Worm (Caenorhabditis elegans) whole organism, midembryonic: ENCODE results near the gene daf-4.
A peak's percentile ranks its signal among the peaks of the same experiment; 100 is the strongest.

Experiments used
- T22C8.4 ChIP-seq: fragments of 200-800 bp; sonication (Bioruptor generic); IDR thresholded peaks from 2 replicates; pipeline ENCODE4 v1.3.6; 2022; ENCODE audit warnings: missing genetic modification characterization, missing compliant biosample characterization
- cog-1 ChIP-seq: sonication (generic microtip); optimal IDR thresholded peaks from 2 replicates; lab custom pipeline; 2016; ENCODE audit warnings: missing genetic modification characterization, missing compliant biosample characterization
- flt-1 ChIP-seq: fragments of 200-800 bp; sonication (Bioruptor generic); IDR thresholded peaks from 2 replicates; pipeline ENCODE4 v1.3.6; 2022; ENCODE audit warnings: missing genetic modification characterization, missing compliant biosample characterization
- klf-2 ChIP-seq: fragments of 200-800 bp; sonication (Bioruptor generic); conservative IDR thresholded peaks from 2 replicates; pipeline ENCODE4 v1.3.6; 2022; ENCODE audit warnings: missing genetic modification reagents, missing genetic modification characterization, missing compliant biosample characterization
- med-1 ChIP-seq: sonication (generic microtip); optimal IDR thresholded peaks from 2 replicates; lab custom pipeline; 2017; ENCODE audit warnings: missing genetic modification characterization, mild to moderate bottlenecking, missing compliant biosample characterization, antibody characterized with exemption, missing genetic modification reagents; ENCODE audit not compliant: insufficient read depth
- ref-1 ChIP-seq: fragments of 200-800 bp; sonication (Bioruptor generic); conservative IDR thresholded peaks from 2 replicates; pipeline ENCODE4 v1.3.6; 2022; ENCODE audit warnings: missing genetic modification reagents, missing genetic modification characterization, missing compliant biosample characterization
- tab-1 ChIP-seq: fragments of 200-800 bp; sonication (Bioruptor generic); IDR thresholded peaks from 2 replicates; pipeline ENCODE4 v1.3.6; 2022; ENCODE audit warnings: missing genetic modification characterization, missing compliant biosample characterization
- ztf-23 ChIP-seq: fragments of 200-800 bp; sonication (Bioruptor generic); IDR thresholded peaks from 2 replicates; pipeline ENCODE4 v1.3.6; 2022; ENCODE audit warnings: missing genetic modification reagents, missing genetic modification characterization, missing compliant biosample characterization
- ztf-29 ChIP-seq: fragments of 200-800 bp; sonication (Bioruptor generic); IDR thresholded peaks from 2 replicates; pipeline ENCODE4 v1.3.6; 2022; ENCODE audit warnings: missing genetic modification reagents, missing genetic modification characterization, missing compliant biosample characterization

daf-4 gene

DNA sequence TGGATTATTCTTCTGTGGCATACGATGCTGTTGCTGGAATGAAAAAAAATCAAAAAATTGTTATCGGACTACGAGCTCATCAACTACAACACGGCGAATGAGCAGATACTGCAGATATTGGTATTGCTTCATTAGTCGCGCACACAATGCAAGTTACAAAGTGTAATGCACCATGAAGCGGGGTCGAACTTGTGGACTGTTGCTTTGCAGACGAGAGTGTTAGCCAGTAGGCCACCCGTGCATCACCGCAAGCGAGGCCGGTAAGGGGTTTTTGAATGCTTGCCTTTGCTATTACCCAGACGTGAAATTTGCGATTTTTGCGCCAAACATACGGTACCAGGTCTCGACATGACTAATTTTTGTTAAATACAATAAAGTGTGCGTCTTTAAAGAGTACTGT, 22.9 kb upstream of the daf-4 start:
- peak; percentile 85 for TF ChIP-seq klf-2 (GFP tag; lab: Robert Waterston, UW)
- TF ChIP-seq ztf-23 (GFP tag; lab: Robert Waterston, UW): peak; percentile 95
- TF ChIP-seq tab-1 (GFP tag; lab: Robert Waterston, UW): peak; percentile 97
- TF ChIP-seq ref-1 (GFP tag; lab: Robert Waterston, UW): peak; percentile 94
- TF ChIP-seq cog-1 (tag; lab: Kevin White, UChicago): peak; percentile 89
- peak; percentile 98 for TF ChIP-seq flt-1
- TF ChIP-seq T22C8.4 (GFP tag; lab: Robert Waterston, UW): peak; percentile 89
- TF ChIP-seq med-1 (GFP tag; lab: Kevin White, UChicago): peak; percentile 87
- TF ChIP-seq ztf-29 (GFP tag; lab: Robert Waterston, UW): peak; percentile 97

- 0 out of 2 replicates have a peak, but pooled peaks have one; percentile 10 for TF ChIP-seq ztf-29 (GFP tag; lab: Robert Waterston, UW)
- no peak for TF ChIP-seq med-1 (GFP tag; lab: Kevin White, UChicago)
- TF ChIP-seq tab-1 (GFP tag; lab: Robert Waterston, UW): no peak
- TF ChIP-seq T22C8.4 (GFP tag; lab: Robert Waterston, UW): no peak
- peak; percentile 35 for TF ChIP-seq cog-1 (tag; lab: Kevin White, UChicago)
- peak; percentile 45; the same call in 1 of the 2 replicates for TF ChIP-seq ztf-23 (GFP tag; lab: Robert Waterston, UW)
- TF ChIP-seq flt-1: peak; percentile 56
- TF ChIP-seq klf-2 (GFP tag; lab: Robert Waterston, UW): no peak
- TF ChIP-seq ref-1 (GFP tag; lab: Robert Waterston, UW): no peak
Observed at ce11 chrIII:5603439-5603986, 21.4 kb upstream of the daf-4 start, which contains the start of gene madf-11. TSS of gene madf-11 (minus strand) at chrIII:5603489.

ce11 chrIII:5604080-5604479, 20.9 kb upstream of the daf-4 start, which contains the start of gene xnd-1:
TSS of gene xnd-1 (plus strand) at chrIII:5604460.
- TF ChIP-seq ref-1 (GFP tag; lab: Robert Waterston, UW): no peak
- TF ChIP-seq klf-2 (GFP tag; lab: Robert Waterston, UW): no peak
- TF ChIP-seq med-1 (GFP tag; lab: Kevin White, UChicago): no peak
- no peak for TF ChIP-seq ztf-29 (GFP tag; lab: Robert Waterston, UW)
- TF ChIP-seq ztf-23 (GFP tag; lab: Robert Waterston, UW): no peak
- no peak for TF ChIP-seq cog-1 (tag; lab: Kevin White, UChicago)
- no peak for TF ChIP-seq flt-1
- no peak for TF ChIP-seq tab-1 (GFP tag; lab: Robert Waterston, UW)
- no peak for TF ChIP-seq T22C8.4 (GFP tag; lab: Robert Waterston, UW)

DNA sequence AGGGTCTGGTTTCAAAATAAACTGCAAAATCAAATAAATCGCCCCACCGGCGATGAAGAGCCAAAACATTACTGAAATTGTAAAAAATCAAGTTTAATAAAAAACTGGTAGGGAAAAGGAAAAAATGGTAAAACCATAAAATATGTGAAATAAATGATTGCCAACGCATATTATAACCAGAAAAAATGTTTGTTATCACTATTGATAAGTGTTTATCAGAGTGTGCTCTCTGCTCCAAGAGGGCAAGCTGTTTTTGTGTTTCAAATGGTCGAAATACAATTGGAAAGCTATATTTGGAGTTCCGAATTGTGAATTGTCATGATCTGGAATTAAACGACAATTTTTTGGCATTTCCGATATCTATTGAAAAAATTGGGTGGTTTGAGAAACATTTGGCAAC, 14.7 kb upstream of the daf-4 start, which contains the start of gene C05D2.8:
TSS of gene C05D2.8 (minus strand) at position 71 of the 400 bp plus-strand sequence.
- TF ChIP-seq ref-1 (GFP tag; lab: Robert Waterston, UW): no peak

DNA sequence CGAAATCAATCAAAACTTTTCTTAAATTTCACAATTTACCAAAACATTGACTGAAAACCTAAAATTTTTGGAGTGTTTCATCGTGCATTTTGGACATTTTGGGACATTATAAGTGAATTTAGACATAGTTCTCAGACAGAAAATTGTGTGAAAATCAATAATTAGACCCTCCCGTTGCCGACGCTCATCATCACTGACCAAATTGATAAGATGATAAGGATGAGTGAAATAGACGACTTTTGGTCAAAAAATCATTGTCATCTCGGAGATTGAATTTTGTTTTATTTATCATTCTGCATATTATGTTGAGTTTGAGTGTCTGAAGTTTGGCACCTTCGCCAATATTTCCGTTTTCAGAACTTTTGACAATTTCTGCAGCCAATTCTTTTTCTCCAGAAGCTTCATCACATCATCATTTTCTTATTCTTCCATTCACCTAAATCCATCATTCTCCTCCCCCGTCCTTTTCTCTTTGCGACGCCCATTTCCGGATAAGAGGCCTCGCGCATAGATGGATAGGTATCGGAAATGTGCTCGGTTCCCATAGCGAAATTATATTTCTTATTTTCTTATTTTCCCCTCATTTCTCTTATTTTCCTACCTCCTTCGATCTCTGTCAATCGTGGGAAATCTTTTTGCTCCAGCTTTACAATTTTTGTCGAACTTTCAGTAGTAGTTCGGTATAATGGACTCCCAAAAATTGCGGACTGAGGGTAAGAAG, 13.2 kb upstream of the daf-4 start, which contains the start of gene bas-1:
TSS of gene bas-1 (plus strand) at position 671 of the 721 bp plus-strand sequence.
- no peak for TF ChIP-seq klf-2 (GFP tag; lab: Robert Waterston, UW)
- TF ChIP-seq T22C8.4 (GFP tag; lab: Robert Waterston, UW): no peak
- TF ChIP-seq cog-1 (tag; lab: Kevin White, UChicago): no peak
- TF ChIP-seq ztf-29 (GFP tag; lab: Robert Waterston, UW): no peak
- no peak for TF ChIP-seq tab-1 (GFP tag; lab: Robert Waterston, UW)
- TF ChIP-seq ref-1 (GFP tag; lab: Robert Waterston, UW): no peak
- no peak for TF ChIP-seq ztf-23 (GFP tag; lab: Robert Waterston, UW)
- TF ChIP-seq med-1 (GFP tag; lab: Kevin White, UChicago): no peak
- no peak for TF ChIP-seq flt-1

DNA sequence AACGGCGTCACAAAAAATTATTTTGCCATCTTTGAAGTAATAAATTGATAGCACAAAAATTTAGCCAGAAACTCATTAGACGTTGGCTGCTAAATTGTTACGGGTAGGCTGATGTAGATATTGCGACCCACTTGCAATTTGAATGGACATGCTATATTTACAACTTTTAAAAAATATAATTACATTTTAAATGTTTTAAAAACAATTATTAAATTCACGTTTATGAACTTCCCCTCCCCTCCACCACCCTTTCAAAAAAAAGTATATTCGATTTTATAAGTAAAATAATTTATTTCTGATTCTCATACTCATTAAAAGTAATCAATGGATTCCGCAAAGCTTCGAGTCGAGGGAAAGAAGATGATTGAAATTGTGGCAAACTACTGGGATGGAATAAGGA, 10.3 kb upstream of the daf-4 start, which contains the start of gene basl-1:
TSS of gene basl-1 (plus strand) at position 301 of the 400 bp plus-strand sequence.
- TF ChIP-seq flt-1 (no peak), tab-1 (GFP tag; lab: Robert Waterston, UW) (no peak), ztf-23 (GFP tag; lab: Robert Waterston, UW) (no peak), klf-2 (GFP tag; lab: Robert Waterston, UW) (no peak), cog-1 (tag; lab: Kevin White, UChicago) (no peak), T22C8.4 (GFP tag; lab: Robert Waterston, UW) (no peak), ref-1 (GFP tag; lab: Robert Waterston, UW) (no peak), med-1 (GFP tag; lab: Kevin White, UChicago) (no peak), ztf-29 (GFP tag; lab: Robert Waterston, UW) (no peak)

DNA sequence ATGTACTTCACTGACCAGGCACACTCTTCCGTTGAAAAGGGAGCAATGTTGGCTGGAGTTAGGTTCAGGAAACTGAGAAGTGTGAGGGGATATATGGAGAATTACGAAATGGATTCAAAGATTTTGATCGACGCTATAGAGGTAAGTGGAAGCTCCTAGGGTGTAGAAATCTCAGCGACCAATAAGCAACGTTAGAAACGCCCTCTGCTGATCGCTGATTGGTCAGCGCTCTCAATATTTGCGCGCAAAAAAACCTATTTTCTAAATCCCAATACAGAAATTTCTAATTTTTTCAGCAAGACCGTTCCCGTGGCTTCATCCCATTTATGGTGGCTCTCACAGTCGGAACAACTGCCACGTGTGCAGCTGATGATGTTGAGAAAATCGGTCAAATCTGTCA, 9.3 kb upstream of the daf-4 start:
- TF ChIP-seq med-1 (GFP tag; lab: Kevin White, UChicago) (no peak), ztf-23 (GFP tag; lab: Robert Waterston, UW) (no peak), ref-1 (GFP tag; lab: Robert Waterston, UW) (no peak), T22C8.4 (GFP tag; lab: Robert Waterston, UW) (no peak), tab-1 (GFP tag; lab: Robert Waterston, UW) (no peak), ztf-29 (GFP tag; lab: Robert Waterston, UW) (no peak), cog-1 (tag; lab: Kevin White, UChicago) (no peak), klf-2 (GFP tag; lab: Robert Waterston, UW) (no peak), flt-1 (no peak)

DNA sequence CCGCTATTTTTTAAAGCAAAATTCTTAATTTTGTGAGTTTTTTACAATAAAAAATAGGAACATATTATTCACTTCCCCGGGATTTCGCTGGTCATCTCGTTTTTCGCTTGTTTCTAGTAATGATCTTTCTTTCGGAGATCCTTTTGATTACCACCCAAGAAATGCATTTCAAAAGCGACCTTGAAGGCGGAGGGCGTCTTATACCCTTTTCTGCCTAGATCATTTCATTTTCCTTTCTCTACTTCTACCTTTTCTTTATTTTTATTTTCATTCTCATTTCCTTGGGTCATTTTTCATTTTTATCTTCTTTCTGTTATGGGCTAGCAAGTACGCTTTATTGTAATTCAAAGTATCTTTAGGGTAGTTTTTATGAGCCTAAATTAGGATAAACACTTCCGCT, 4.7 kb upstream of the daf-4 start:
- no peak for TF ChIP-seq ztf-23 (GFP tag; lab: Robert Waterston, UW)

DNA sequence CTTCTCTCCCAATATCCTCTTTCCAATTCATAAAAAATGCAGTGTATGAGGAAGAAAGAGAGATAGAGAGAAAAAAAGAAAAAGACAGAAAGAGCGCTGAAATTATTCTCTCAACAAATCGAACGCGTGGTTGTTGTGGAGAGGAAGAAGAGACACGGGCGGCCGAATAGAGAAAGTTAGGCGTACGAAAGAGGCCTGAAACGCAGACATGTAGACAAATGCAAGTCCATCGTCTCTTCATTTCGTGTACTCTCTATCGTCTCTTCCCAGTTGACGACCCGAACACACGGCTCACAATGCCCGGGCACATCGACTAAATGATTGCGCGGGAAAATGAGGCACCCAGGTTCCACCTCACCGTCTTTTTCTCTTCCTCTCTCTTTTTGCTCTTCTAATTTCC, 3.7 kb upstream of the daf-4 start:
- TF ChIP-seq cog-1 (tag; lab: Kevin White, UChicago): peak; percentile 53
- no peak for TF ChIP-seq klf-2 (GFP tag; lab: Robert Waterston, UW)
- no peak for TF ChIP-seq T22C8.4 (GFP tag; lab: Robert Waterston, UW)
